Fruit fly (Drosophila melanogaster) whole organism, embryonic: ENCODE results near the gene Uggt.

Source experiments
- BEAF-32 ChIP-seq: fragments of 200-800 bp; sonication (Bioruptor generic); optimal IDR thresholded peaks from 3 replicates; lab custom pipeline; 2017; ENCODE audit warnings: missing biosample characterization, missing genetic modification characterization, mild to moderate bottlenecking, moderate library complexity, missing genetic modification reagents
- Blimp-1 ChIP-seq: fragments of 200-800 bp; sonication (Bioruptor generic); optimal IDR thresholded peaks from 3 replicates; lab custom pipeline; 2018; ENCODE audit warnings: missing biosample characterization, missing genetic modification characterization, mild to moderate bottlenecking, moderate library complexity, missing genetic modification reagents
- CG11456 ChIP-seq: fragments of 200-800 bp; sonication (Bioruptor generic); IDR thresholded peaks from 3 replicates; pipeline ENCODE4 v1.3.6; 2022; ENCODE audit warnings: missing biosample characterization, missing genetic modification characterization
- CG11560 ChIP-seq: fragments of 200-800 bp; sonication (Bioruptor generic); IDR thresholded peaks from 3 replicates; pipeline ENCODE4 v1.3.6; 2022; ENCODE audit warnings: missing biosample characterization, missing genetic modification characterization
- CG14860 ChIP-seq: fragments of 200-800 bp; sonication (Bioruptor generic); IDR thresholded peaks from 3 replicates; pipeline ENCODE4 v1.3.6; 2022; ENCODE audit warnings: missing biosample characterization, missing genetic modification characterization; ENCODE audit not compliant: partially characterized antibody
- CG15479 ChIP-seq: fragments of 200-800 bp; sonication (Bioruptor generic); optimal IDR thresholded peaks from 3 replicates; lab custom pipeline; 2019; ENCODE audit warnings: missing biosample characterization, mild to moderate bottlenecking, missing genetic modification characterization, moderate library complexity
- CG15514 ChIP-seq: fragments of 200-800 bp; sonication (Bioruptor generic); optimal IDR thresholded peaks from 3 replicates; lab custom pipeline; 2017; ENCODE audit warnings: missing biosample characterization, missing genetic modification characterization, mild to moderate bottlenecking, moderate library complexity, missing genetic modification reagents
- CG16813 ChIP-seq: fragments of 200-800 bp; sonication (Bioruptor generic); IDR thresholded peaks from 3 replicates; pipeline ENCODE4 v1.3.6; 2022; ENCODE audit warnings: missing biosample characterization, missing genetic modification characterization; ENCODE audit not compliant: partially characterized antibody
- CG18476 ChIP-seq: fragments of 200-800 bp; sonication (Bioruptor generic); optimal IDR thresholded peaks from 2 replicates; lab custom pipeline; 2016; ENCODE audit warnings: missing biosample characterization, mild to moderate bottlenecking, missing genetic modification characterization
- CG2116 ChIP-seq: fragments of 200-800 bp; sonication (Bioruptor generic); optimal IDR thresholded peaks from 3 replicates; lab custom pipeline; 2018; ENCODE audit warnings: missing biosample characterization, mild to moderate bottlenecking, missing genetic modification characterization
- CG2120 ChIP-seq: fragments of 200-800 bp; sonication (Bioruptor generic); optimal IDR thresholded peaks from 3 replicates; lab custom pipeline; 2016; ENCODE audit warnings: missing biosample characterization, missing genetic modification characterization
- CG3281 ChIP-seq: fragments of 200-800 bp; sonication (Bioruptor generic); optimal IDR thresholded peaks from 3 replicates; lab custom pipeline; 2017; ENCODE audit warnings: missing biosample characterization, mild to moderate bottlenecking, missing genetic modification characterization
- CG6272 ChIP-seq: fragments of 200-800 bp; sonication (Bioruptor generic); IDR thresholded peaks from 2 replicates; pipeline ENCODE4 v1.3.6; 2022; ENCODE audit warnings: missing biosample characterization, missing genetic modification characterization
- CG6683 ChIP-seq: fragments of 200-800 bp; sonication (Bioruptor generic); optimal IDR thresholded peaks from 2 replicates; lab custom pipeline; 2017; ENCODE audit warnings: missing biosample characterization, mild to moderate bottlenecking, missing genetic modification characterization, missing genetic modification reagents
- CG6689 ChIP-seq: fragments of 200-800 bp; sonication (Bioruptor generic); IDR thresholded peaks from 2 replicates; pipeline ENCODE4 v1.3.6; 2022; ENCODE audit warnings: missing biosample characterization, missing genetic modification characterization
- CG7372 ChIP-seq: fragments of 200-800 bp; sonication (Bioruptor generic); IDR thresholded peaks from 2 replicates; pipeline ENCODE4 v1.3.6; 2022; ENCODE audit warnings: missing biosample characterization, missing genetic modification characterization
- CG7987 ChIP-seq: fragments of 200-800 bp; sonication (Bioruptor generic); optimal IDR thresholded peaks from 2 replicates; lab custom pipeline; 2018; ENCODE audit warnings: missing biosample characterization, mild to moderate bottlenecking, missing genetic modification characterization, moderate library complexity
- Chrac-16 ChIP-seq: fragments of 200-800 bp; sonication (Bioruptor generic); optimal IDR thresholded peaks from 3 replicates; lab custom pipeline; 2016; ENCODE audit warnings: missing biosample characterization, missing genetic modification characterization
- D19B ChIP-seq: fragments of 200-800 bp; sonication (Bioruptor generic); optimal IDR thresholded peaks from 2 replicates; lab custom pipeline; 2017; ENCODE audit warnings: missing biosample characterization, mild to moderate bottlenecking, missing genetic modification characterization
- Dp ChIP-seq: fragments of 200-800 bp; sonication (Bioruptor generic); optimal IDR thresholded peaks from 2 replicates; lab custom pipeline; 2018; ENCODE audit warnings: missing biosample characterization, mild to moderate bottlenecking, missing genetic modification characterization, moderate library complexity
- E2f2 ChIP-seq: fragments of 200-800 bp; sonication (Bioruptor generic); IDR thresholded peaks from 2 replicates; pipeline ENCODE4 v1.3.6; 2022; ENCODE audit warnings: missing biosample characterization, missing genetic modification characterization
- Eip74EF ChIP-seq, 2 experiments: fragments of 200-800 bp in 1 of 2; fragments of >200 bp in 1 of 2; sonication (Bioruptor generic) in 1 of 2; optimal IDR thresholded peaks; 2 replicates each; lab custom pipeline; 2017 to 2019; ENCODE audit warnings: missing biosample characterization in 2 of 2, missing genetic modification characterization in 2 of 2, mild to moderate bottlenecking in 1 of 2, moderate library complexity in 1 of 2
- Ets97D ChIP-seq: fragments of 200-800 bp; sonication (Bioruptor generic); optimal IDR thresholded peaks from 3 replicates; lab custom pipeline; 2016; ENCODE audit warnings: missing biosample characterization, missing genetic modification characterization
- Fer1 ChIP-seq: fragments of 200-800 bp; sonication (Bioruptor generic); optimal IDR thresholded peaks from 2 replicates; lab custom pipeline; 2017; ENCODE audit warnings: missing biosample characterization, mild to moderate bottlenecking, missing genetic modification characterization
- GATAe ChIP-seq: fragments of 200-800 bp; sonication (Bioruptor generic); conservative IDR thresholded peaks from 2 replicates; pipeline ENCODE4 v1.3.6; 2022; ENCODE audit warnings: missing biosample characterization, missing genetic modification characterization
- HLH4C ChIP-seq: fragments of 200-800 bp; sonication (Bioruptor generic); IDR thresholded peaks from 3 replicates; pipeline ENCODE4 v1.3.6; 2022; ENCODE audit warnings: missing biosample characterization, missing genetic modification characterization; ENCODE audit not compliant: partially characterized antibody
- HLH54F ChIP-seq: fragments of 200-800 bp; sonication (Bioruptor generic); optimal IDR thresholded peaks from 3 replicates; lab custom pipeline; 2016; ENCODE audit warnings: missing biosample characterization, missing genetic modification characterization
- Med ChIP-seq: fragments of 200-800 bp; sonication (Bioruptor generic); peaks from one replicate; lab custom pipeline; 2016; ENCODE audit warnings: missing biosample characterization, missing genetic modification characterization, mild to moderate bottlenecking, inconsistent platforms, moderate library complexity
- Opbp ChIP-seq: fragments of 200-800 bp; sonication (Bioruptor generic); IDR thresholded peaks from 3 replicates; pipeline ENCODE4 v1.3.6; 2022; ENCODE audit warnings: missing biosample characterization, missing genetic modification characterization; ENCODE audit not compliant: partially characterized antibody
- Pdp1 ChIP-seq, 2 experiments: fragments of 200-800 bp; sonication (Bioruptor generic); optimal IDR thresholded peaks; 3 replicates each; lab custom pipeline; 2016; ENCODE audit warnings: missing biosample characterization in 2 of 2, missing genetic modification characterization in 2 of 2, mild to moderate bottlenecking in 1 of 2, moderate library complexity in 1 of 2
- Sin3A ChIP-seq: fragments of >200 bp; optimal IDR thresholded peaks from 2 replicates; lab custom pipeline; 2018
- Trl ChIP-seq, 3 experiments: fragments of >200 bp in 2 of 3; fragments of 200-800 bp in 1 of 3; sonication (Bioruptor generic) in 1 of 3; optimal IDR thresholded peaks; 2 replicates in 1 of 3; 3 replicates in 2 of 3; lab custom pipeline; 2016 to 2017; ENCODE audit warnings: missing biosample characterization in 1 of 3, missing genetic modification characterization in 1 of 3
- corto ChIP-seq: fragments of 200-800 bp; sonication (Bioruptor generic); optimal IDR thresholded peaks from 2 replicates; lab custom pipeline; 2016; ENCODE audit warnings: missing biosample characterization, mild to moderate bottlenecking, missing genetic modification characterization, moderate library complexity
- exex ChIP-seq: fragments of 200-800 bp; sonication (Bioruptor generic); optimal IDR thresholded peaks from 4 replicates; lab custom pipeline; 2018; ENCODE audit warnings: missing biosample characterization, mild to moderate bottlenecking, missing genetic modification characterization, moderate library complexity
- grn ChIP-seq: fragments of 200-800 bp; sonication (Bioruptor generic); optimal IDR thresholded peaks from 3 replicates; lab custom pipeline; 2017; ENCODE audit warnings: missing biosample characterization, missing genetic modification characterization
- inv ChIP-seq: fragments of 200-800 bp; sonication (Bioruptor generic); IDR thresholded peaks from 2 replicates; pipeline ENCODE4 v1.3.6; 2022; ENCODE audit warnings: missing biosample characterization, missing genetic modification characterization; ENCODE audit not compliant: partially characterized antibody
- nom ChIP-seq: fragments of 200-800 bp; sonication (Bioruptor generic); optimal IDR thresholded peaks from 2 replicates; lab custom pipeline; 2017; ENCODE audit warnings: missing biosample characterization, missing genetic modification characterization, mild to moderate bottlenecking, moderate library complexity, missing genetic modification reagents
- scrt ChIP-seq: fragments of 200-800 bp; sonication (Bioruptor generic); optimal IDR thresholded peaks from 2 replicates; lab custom pipeline; 2018; ENCODE audit warnings: missing biosample characterization, mild to moderate bottlenecking, missing genetic modification characterization, moderate library complexity
- sens ChIP-seq: fragments of 200-800 bp; sonication (Bioruptor generic); peaks from one replicate; lab custom pipeline; 2016; ENCODE audit warnings: missing biosample characterization, missing genetic modification characterization
- sqz ChIP-seq: fragments of 200-800 bp; sonication (Bioruptor generic); optimal IDR thresholded peaks from 3 replicates; lab custom pipeline; 2018; ENCODE audit warnings: missing biosample characterization, mild to moderate bottlenecking, missing genetic modification characterization
- sug ChIP-seq: fragments of 200-800 bp; optimal IDR thresholded peaks from 2 replicates; lab custom pipeline; 2019; ENCODE audit warnings: missing biosample characterization, mild to moderate bottlenecking, missing genetic modification characterization, moderate library complexity
- trem ChIP-seq: fragments of 200-800 bp; optimal IDR thresholded peaks from 3 replicates; lab custom pipeline; 2019; ENCODE audit warnings: missing biosample characterization, mild to moderate bottlenecking, missing genetic modification characterization, moderate library complexity
- yki ChIP-seq: fragments of >200 bp; optimal IDR thresholded peaks from 3 replicates; lab custom pipeline; 2018

Uggt gene

DNA sequence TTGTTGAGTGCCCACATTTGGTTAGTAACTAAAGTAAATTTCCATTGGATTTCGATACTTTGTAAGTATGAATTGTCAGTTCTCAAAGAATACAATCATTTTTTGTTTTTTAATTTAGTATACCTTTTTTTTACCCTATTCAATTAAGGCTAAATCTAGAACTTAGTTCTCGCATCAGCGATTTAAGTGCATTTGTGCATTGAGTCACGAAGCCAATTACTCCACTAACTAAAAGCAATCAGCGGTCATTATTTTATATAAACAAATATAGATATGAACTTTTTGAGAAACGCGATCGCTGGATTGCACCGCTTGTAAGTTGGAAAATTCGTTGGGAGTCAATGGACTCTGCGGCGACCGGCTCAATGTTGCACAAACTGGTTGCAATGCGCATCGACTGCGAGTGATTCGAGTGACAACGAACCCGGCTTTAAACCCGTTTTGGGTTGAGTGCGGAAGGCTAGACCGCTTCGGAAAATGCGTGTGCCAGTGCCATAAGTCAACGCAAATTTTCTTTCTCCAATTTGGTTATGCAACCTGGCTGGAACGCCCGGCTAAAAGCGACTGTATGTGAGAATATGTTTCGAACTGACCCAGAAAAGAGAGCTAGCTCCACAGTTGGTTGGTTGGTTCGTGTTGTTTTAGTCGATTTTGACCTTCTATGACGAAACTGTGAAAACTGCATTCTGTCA lies 48.5 kb upstream of the Uggt start:
- TF ChIP-seq Pdp1 (GFP tag; optimal IDR thresholded peaks at IDR 0.05; lab: Kevin White, UChicago) (peak in 1 of 2 experiments; percentile 71), CG18476 (GFP tag; lab: Kevin White, UChicago) (no peak), Fer1 (GFP tag; lab: Kevin White, UChicago) (no peak), Blimp-1 (GFP tag; lab: Kevin White, UChicago) (no peak)
- TF ChIP-seq, all 482 proteins: peak for 1

- TF ChIP-seq nom (GFP tag; lab: Kevin White, UChicago) (peak; percentile 57), CG11560 (tag; lab: Robert Waterston, UW) (no peak), Opbp (GFP tag; lab: Robert Waterston, UW) (no peak), HLH54F (no peak), grn (GFP tag; lab: Kevin White, UChicago) (peak; percentile 13), Chrac-16 (no peak), sqz (GFP tag; lab: Kevin White, UChicago) (no peak), CG6689 (no peak), Sin3A (lab: Kevin White, UChicago) (no peak), CG11456 (GFP tag; lab: Robert Waterston, UW) (no peak), inv (GFP tag; lab: Robert Waterston, UW) (no peak), Trl (optimal IDR thresholded peaks at IDR 0.05; lab: Kevin White, UChicago) (no peak), Trl (GFP tag; optimal IDR thresholded peaks at IDR 0.05; lab: Kevin White, UChicago) (no peak), Eip74EF (GFP tag; optimal IDR thresholded peaks at IDR 0.05; lab: Kevin White, UChicago) (no peak)
Measured at dm6 chr3L:18824851-18825250, 47.7 kb upstream of the Uggt start.

dm6 chr3L:18825993-18826392 lies 46.6 kb upstream of the Uggt start:
- no peak for TF ChIP-seq CG7987 (GFP tag; lab: Kevin White, UChicago)
- TF ChIP-seq sug (tag; lab: Kevin White, UChicago) = peak; percentile 93
- TF ChIP-seq exex (tag; lab: Kevin White, UChicago) = peak; percentile 35
- TF ChIP-seq, all 482 proteins: peak for 2

DNA sequence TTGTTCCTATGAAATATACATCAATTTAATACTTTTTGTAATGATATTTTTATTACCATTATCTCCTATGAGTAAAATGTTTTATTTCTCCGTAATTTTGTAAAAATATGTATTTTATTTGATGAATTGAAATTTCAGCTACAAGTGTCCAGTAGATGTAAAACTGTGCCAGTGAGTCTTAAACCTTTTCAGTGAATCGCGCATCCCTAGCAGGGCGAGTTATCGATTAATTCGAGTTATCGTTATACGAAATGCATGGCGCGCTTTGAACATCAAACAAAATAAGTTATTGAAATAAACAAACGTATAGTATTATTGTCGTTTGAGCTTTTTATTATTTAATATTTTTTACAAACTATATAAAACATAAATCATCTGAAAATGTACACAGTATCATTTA lies 44.2 kb upstream of the Uggt start:
- TF ChIP-seq CG15514 (peak; percentile 20), trem (peak; percentile 42), E2f2 (GFP tag; lab: Robert Waterston, UW) (peak; percentile 98), nom (GFP tag; lab: Kevin White, UChicago) (no peak), CG6272 (GFP tag; lab: Robert Waterston, UW) (no peak), D19B (GFP tag; lab: Kevin White, UChicago) (no peak), CG3281 (no peak), Ets97D (GFP tag; lab: Kevin White, UChicago) (peak; percentile 26), CG2120 (GFP tag; lab: Kevin White, UChicago) (peak; percentile 7), yki (lab: Kevin White, UChicago) (no peak), CG16813 (GFP tag; lab: Robert Waterston, UW) (peak; percentile 60), corto (GFP tag; lab: Kevin White, UChicago) (peak; percentile 38), HLH4C (GFP tag; lab: Robert Waterston, UW) (peak; percentile 78), GATAe (GFP tag; lab: Robert Waterston, UW) (no peak), CG15479 (GFP tag; lab: Kevin White, UChicago) (no peak), CG14860 (GFP tag; lab: Robert Waterston, UW) (0 out of 3 replicates have a peak, but pooled peaks have one; percentile 47), sug (tag; lab: Kevin White, UChicago) (peak; percentile 49), scrt (GFP tag; lab: Kevin White, UChicago) (peak; percentile 97), Med (GFP tag; lab: Kevin White, UChicago) (peak; percentile 53), CG6683 (no peak), Dp (GFP tag; lab: Kevin White, UChicago) (peak; percentile 99), sens (GFP tag; lab: Kevin White, UChicago) (peak; percentile 43), CG2116 (GFP tag; lab: Kevin White, UChicago) (peak; percentile 42), CG7372 (GFP tag; lab: Robert Waterston, UW) (no peak), BEAF-32 (GFP tag; lab: Kevin White, UChicago) (peak; percentile 64)
